Worm (Caenorhabditis elegans) whole organism, L3 larva: Measurements from ENCODE around the gene str-85.

Source experiments
- aly-2 ChIP-seq: fragments of 150-350 bp; optimal IDR thresholded peaks from 2 replicates; lab custom pipeline; 2014; ENCODE audit warnings: missing biosample characterization, missing genetic modification characterization
- ama-1 ChIP-seq: fragments of 150-350 bp; optimal IDR thresholded peaks from 2 replicates; lab custom pipeline; 2018
- ceh-16 ChIP-seq: sonication (generic microtip); optimal IDR thresholded peaks from 2 replicates; lab custom pipeline; 2017; ENCODE audit warnings: missing biosample characterization, missing genetic modification characterization
- ceh-28 ChIP-seq: fragments of 150-350 bp; optimal IDR thresholded peaks from 2 replicates; lab custom pipeline; 2014; ENCODE audit warnings: missing biosample characterization, missing genetic modification reagents, missing genetic modification characterization
- ceh-82 ChIP-seq: fragments of 150-350 bp; optimal IDR thresholded peaks from 2 replicates; lab custom pipeline; 2014; ENCODE audit warnings: missing biosample characterization, missing genetic modification characterization
- ceh-9 ChIP-seq: sonication (generic microtip); optimal IDR thresholded peaks from 2 replicates; lab custom pipeline; 2018; ENCODE audit warnings: missing biosample characterization, missing genetic modification characterization
- daf-12 ChIP-seq: fragments of 150-350 bp; optimal IDR thresholded peaks from 2 replicates; lab custom pipeline; 2014; ENCODE audit warnings: missing biosample characterization, missing genetic modification reagents, missing genetic modification characterization
- egl-27 ChIP-seq: sonication (generic microtip); optimal IDR thresholded peaks from 4 replicates; lab custom pipeline; 2017; ENCODE audit warnings: missing biosample characterization, missing genetic modification reagents, missing genetic modification characterization
- elt-1 ChIP-seq: fragments of 150-350 bp; optimal IDR thresholded peaks from 2 replicates; lab custom pipeline; 2014; ENCODE audit warnings: missing biosample characterization, missing genetic modification characterization
- elt-2 ChIP-seq: sonication (generic microtip); optimal IDR thresholded peaks from 2 replicates; lab custom pipeline; 2016; ENCODE audit warnings: missing genetic modification reagents, mild to moderate bottlenecking, missing genetic modification characterization, missing compliant biosample characterization
- elt-3 ChIP-seq, 3 experiments: fragments of 150-350 bp in 1 of 3; sonication (generic microtip) in 2 of 3; optimal IDR thresholded peaks; 2 replicates in 2 of 3; 4 replicates in 1 of 3; lab custom pipeline; 2014 to 2017; ENCODE audit warnings: missing biosample characterization in 3 of 3, missing genetic modification characterization in 3 of 3
- fkh-10 ChIP-seq: sonication (generic microtip); optimal IDR thresholded peaks from 2 replicates; lab custom pipeline; 2017; ENCODE audit warnings: missing biosample characterization, missing genetic modification reagents, missing genetic modification characterization
- fkh-2 ChIP-seq: fragments of 150-350 bp; optimal IDR thresholded peaks from 2 replicates; lab custom pipeline; 2014; ENCODE audit warnings: missing biosample characterization, missing genetic modification reagents, missing genetic modification characterization
- fos-1 ChIP-seq: fragments of 150-350 bp; optimal IDR thresholded peaks from 2 replicates; lab custom pipeline; 2014; ENCODE audit warnings: missing biosample characterization, missing genetic modification characterization
- hmg-11 ChIP-seq: sonication (generic microtip); optimal IDR thresholded peaks from 2 replicates; lab custom pipeline; 2016; ENCODE audit warnings: missing genetic modification characterization, missing compliant biosample characterization
- jun-1 ChIP-seq: fragments of 150-350 bp; optimal IDR thresholded peaks from 2 replicates; lab custom pipeline; 2014; ENCODE audit warnings: missing biosample characterization, missing genetic modification reagents, missing genetic modification characterization
- lin-39 ChIP-seq: fragments of 150-350 bp; optimal IDR thresholded peaks from 2 replicates; lab custom pipeline; 2018; ENCODE audit warnings: missing biosample characterization, missing genetic modification reagents, missing genetic modification characterization
- lsy-12 ChIP-seq: sonication (generic microtip); optimal IDR thresholded peaks from 2 replicates; lab custom pipeline; 2016; ENCODE audit warnings: mild to moderate bottlenecking, missing genetic modification characterization, missing compliant biosample characterization
- mdl-1 ChIP-seq: fragments of 150-350 bp; optimal IDR thresholded peaks from 2 replicates; lab custom pipeline; 2014; ENCODE audit warnings: missing biosample characterization, missing genetic modification characterization
- nfya-1 ChIP-seq: sonication (generic microtip); optimal IDR thresholded peaks from 2 replicates; lab custom pipeline; 2017; ENCODE audit warnings: missing genetic modification characterization, mild to moderate bottlenecking, missing compliant biosample characterization, antibody characterized with exemption, moderate library complexity; ENCODE audit not compliant: insufficient read depth
- nhr-23 ChIP-seq: fragments of 150-350 bp; optimal IDR thresholded peaks from 2 replicates; lab custom pipeline; 2014; ENCODE audit warnings: missing biosample characterization, missing genetic modification reagents, missing genetic modification characterization
- nhr-25 ChIP-seq: sonication (generic microtip); optimal IDR thresholded peaks from 2 replicates; lab custom pipeline; 2017; ENCODE audit warnings: missing biosample characterization, missing genetic modification characterization
- nhr-67 ChIP-seq: fragments of 150-350 bp; optimal IDR thresholded peaks from 2 replicates; lab custom pipeline; 2014; ENCODE audit warnings: missing biosample characterization, missing genetic modification characterization
- nhr-76 ChIP-seq: fragments of 150-350 bp; sonication (generic microtip); optimal IDR thresholded peaks from 5 replicates; lab custom pipeline; 2014; ENCODE audit warnings: missing biosample characterization, missing genetic modification characterization
- nhr-77 ChIP-seq: fragments of 150-350 bp; optimal IDR thresholded peaks from 2 replicates; lab custom pipeline; 2014; ENCODE audit warnings: missing biosample characterization, missing genetic modification characterization
- pqm-1 ChIP-seq: fragments of 150-350 bp; optimal IDR thresholded peaks from 2 replicates; lab custom pipeline; 2017; ENCODE audit warnings: missing biosample characterization, missing genetic modification characterization, inconsistent platforms
- snpc-4 ChIP-seq: fragments of 150-350 bp; optimal IDR thresholded peaks from 2 replicates; lab custom pipeline; 2014; ENCODE audit warnings: missing biosample characterization, missing genetic modification characterization
- tbx-2 ChIP-seq: sonication (generic microtip); optimal IDR thresholded peaks from 2 replicates; lab custom pipeline; 2016; ENCODE audit warnings: mild to moderate bottlenecking, missing genetic modification characterization, missing compliant biosample characterization
- unc-39 ChIP-seq: sonication (generic microtip); optimal IDR thresholded peaks from 4 replicates; lab custom pipeline; 2017; ENCODE audit warnings: missing biosample characterization, missing genetic modification characterization
- ztf-11 ChIP-seq: fragments of 150-350 bp; optimal IDR thresholded peaks from 2 replicates; lab custom pipeline; 2014; ENCODE audit warnings: missing biosample characterization, missing genetic modification characterization
- ztf-4 ChIP-seq: fragments of 150-350 bp; optimal IDR thresholded peaks from 2 replicates; lab custom pipeline; 2014; ENCODE audit warnings: missing biosample characterization, missing genetic modification characterization

The str-85 gene

DNA sequence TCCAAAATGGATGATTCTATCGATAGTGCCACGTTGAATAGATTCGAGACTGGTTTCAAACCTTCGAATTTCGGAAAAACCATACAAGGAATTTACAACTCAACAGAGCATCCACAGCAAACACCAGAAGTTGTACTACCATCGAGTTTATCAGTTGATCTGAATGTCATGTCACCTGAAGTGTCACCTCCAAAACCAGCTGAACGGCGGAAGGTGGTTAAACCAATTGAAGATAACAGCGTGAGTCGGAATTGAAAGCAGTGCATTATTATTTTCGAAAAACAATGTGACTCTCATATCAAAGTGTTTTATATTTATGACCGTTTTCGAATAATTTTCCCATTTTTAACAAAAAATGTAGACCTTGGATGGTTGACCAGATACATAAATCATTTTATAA is 36.6 kb downstream of the str-85 start:
- TF ChIP-seq egl-27 (no peak), ceh-82 (tag; lab: Kevin White, UChicago) (no peak), ceh-9 (tag; lab: Kevin White, UChicago) (no peak), snpc-4 (tag; lab: Kevin White, UChicago) (no peak), aly-2 (tag; lab: Kevin White, UChicago) (no peak), elt-2 (tag; lab: Kevin White, UChicago) (peak; percentile 82), lsy-12 (tag; lab: Kevin White, UChicago) (no peak), pqm-1 (tag; lab: Kevin White, UChicago) (peak; percentile 66), ama-1 (lab: Kevin White, UChicago) (no peak), fkh-10 (GFP tag; lab: Kevin White, UChicago) (no peak)

DNA sequence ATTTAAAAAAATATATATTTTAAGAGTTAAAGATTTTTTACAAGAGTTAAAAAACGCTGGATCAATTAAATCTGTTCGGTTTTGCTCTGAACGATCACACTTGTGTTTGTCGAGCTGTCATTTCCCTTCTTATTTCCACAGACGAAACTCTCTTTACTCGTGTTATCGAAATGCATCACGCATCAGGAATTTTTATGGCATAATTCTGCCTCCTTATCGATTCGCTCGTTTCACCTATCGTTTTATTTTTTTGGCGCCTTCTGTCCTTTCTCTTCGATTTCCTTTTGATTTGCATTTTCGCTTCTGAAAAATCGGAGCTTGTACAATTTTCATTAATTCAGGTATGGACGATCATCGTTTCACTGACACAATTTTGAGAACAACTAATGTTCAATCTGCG is 37.3 kb downstream of the str-85 start:
- no peak for TF ChIP-seq fkh-2 (tag; lab: Kevin White, UChicago)
- peak; percentile 44 for TF ChIP-seq elt-2 (tag; lab: Kevin White, UChicago)

DNA sequence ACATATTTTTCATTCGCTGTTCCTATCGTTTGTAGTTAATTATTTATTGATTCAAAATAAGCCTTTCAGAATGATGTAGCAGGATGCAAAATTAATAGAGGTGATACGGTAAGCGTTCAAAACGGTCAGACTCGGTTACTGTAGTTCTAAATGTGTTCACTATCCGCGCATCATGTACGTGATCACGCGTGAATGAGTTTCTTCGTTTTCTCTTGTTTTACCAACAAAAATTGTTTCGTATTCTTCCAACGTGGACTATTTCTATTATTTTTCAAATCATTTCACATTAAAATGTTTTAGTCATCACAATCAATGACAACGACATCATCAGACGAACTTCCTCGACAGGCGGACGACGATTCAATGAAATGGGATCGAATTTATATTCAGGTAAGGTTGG is 38.1 kb downstream of the str-85 start, which contains the start of gene gck-1:
Gene gck-1 (plus strand): TSS at position 301 of the 400 bp plus-strand sequence.
- TF ChIP-seq nhr-67 (tag; lab: Kevin White, UChicago) (no peak), nhr-76 (no peak), fkh-10 (GFP tag; lab: Kevin White, UChicago) (no peak), nhr-77 (tag; lab: Kevin White, UChicago) (no peak), elt-2 (tag; lab: Kevin White, UChicago) (no peak), tbx-2 (no peak), elt-1 (tag; lab: Kevin White, UChicago) (no peak), ceh-28 (tag; lab: Kevin White, UChicago) (no peak), ama-1 (lab: Kevin White, UChicago) (no peak)

DNA sequence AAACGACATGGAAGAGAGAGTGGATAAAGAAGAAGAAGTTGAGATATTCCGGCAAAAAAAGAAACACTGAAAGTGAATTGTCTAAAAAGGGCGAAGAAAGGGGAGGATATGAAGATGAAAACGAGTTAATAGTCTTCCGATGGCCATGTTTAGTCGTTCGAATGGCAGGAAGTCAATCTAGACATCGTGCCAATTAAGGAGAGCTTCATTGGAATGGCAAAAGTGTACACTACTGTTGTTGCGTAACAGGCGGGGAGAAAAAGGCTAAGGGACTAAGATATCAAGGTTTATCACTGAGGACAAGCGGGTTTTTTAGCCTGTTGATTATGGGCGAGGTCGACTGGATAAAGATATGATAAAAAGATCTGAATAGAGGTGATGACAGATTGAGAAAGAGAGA is 39.5 kb downstream of the str-85 start:
- TF ChIP-seq jun-1 (tag; lab: Kevin White, UChicago) (no peak), ceh-9 (tag; lab: Kevin White, UChicago) (no peak), elt-1 (tag; lab: Kevin White, UChicago) (no peak), nhr-25 (tag; lab: Kevin White, UChicago) (peak; percentile 12)
- TF ChIP-seq, all 47 proteins: peak for 1

DNA sequence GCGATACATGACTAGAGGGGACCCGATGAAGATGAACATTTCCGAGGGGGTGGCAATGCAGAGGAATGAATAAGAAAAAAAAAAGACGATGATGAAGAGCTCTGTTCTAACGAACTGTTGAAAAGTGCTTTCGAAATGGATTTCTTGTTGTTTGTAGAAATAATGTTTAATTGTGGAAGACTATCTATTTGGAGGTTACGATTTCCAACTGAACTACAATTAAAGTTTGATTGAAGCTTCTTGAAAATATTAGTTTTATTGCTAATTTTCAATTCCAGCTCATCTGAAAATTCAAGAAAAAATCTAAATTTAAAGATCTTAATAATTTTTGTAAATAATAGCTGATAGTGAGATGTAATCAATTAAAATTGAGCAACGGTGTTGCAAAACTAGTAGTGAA is 41.2 kb downstream of the str-85 start:
- TF ChIP-seq aly-2 (tag; lab: Kevin White, UChicago) (no peak), fos-1 (tag; lab: Kevin White, UChicago) (no peak), hmg-11 (no peak), ztf-11 (no peak), elt-3 (tag; optimal IDR thresholded peaks at IDR 0.05; lab: Kevin White, UChicago) (no peak)

DNA sequence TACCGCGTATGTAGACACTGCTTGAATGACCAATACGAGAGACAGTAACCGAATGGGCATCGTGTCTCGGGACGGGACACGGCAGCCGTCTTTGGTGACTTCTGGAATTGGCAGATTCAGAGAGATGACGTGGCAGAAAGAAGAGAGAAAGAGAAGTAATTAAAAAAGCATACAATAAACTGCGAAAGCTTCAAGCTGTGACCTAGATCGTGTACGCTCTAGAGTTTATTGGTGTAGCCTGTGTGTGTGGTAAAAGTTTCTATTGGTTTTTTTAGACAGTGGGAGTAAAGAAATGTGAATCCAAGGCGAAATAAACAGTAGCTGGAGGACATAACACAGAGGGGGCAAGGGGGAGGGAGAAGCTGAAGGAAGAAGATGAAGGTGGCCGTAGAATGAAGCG is 41.7 kb downstream of the str-85 start, which contains the start of gene T19A5.3:
Gene T19A5.3 (minus strand): TSS at position 101 of the 400 bp plus-strand sequence.
- TF ChIP-seq nhr-25 (tag; lab: Kevin White, UChicago): no peak
- no peak for TF ChIP-seq nfya-1
- no peak for TF ChIP-seq hmg-11
- TF ChIP-seq lin-39 (tag; lab: Kevin White, UChicago): no peak
- TF ChIP-seq jun-1 (tag; lab: Kevin White, UChicago): no peak
- TF ChIP-seq lsy-12 (tag; lab: Kevin White, UChicago): no peak
- no peak for TF ChIP-seq ztf-4 (tag; lab: Kevin White, UChicago)
- no peak for TF ChIP-seq unc-39
- no peak for TF ChIP-seq mdl-1
- TF ChIP-seq ceh-16 (tag; lab: Kevin White, UChicago): no peak
- no peak for TF ChIP-seq tbx-2
- no peak for TF ChIP-seq elt-2 (tag; lab: Kevin White, UChicago)

DNA sequence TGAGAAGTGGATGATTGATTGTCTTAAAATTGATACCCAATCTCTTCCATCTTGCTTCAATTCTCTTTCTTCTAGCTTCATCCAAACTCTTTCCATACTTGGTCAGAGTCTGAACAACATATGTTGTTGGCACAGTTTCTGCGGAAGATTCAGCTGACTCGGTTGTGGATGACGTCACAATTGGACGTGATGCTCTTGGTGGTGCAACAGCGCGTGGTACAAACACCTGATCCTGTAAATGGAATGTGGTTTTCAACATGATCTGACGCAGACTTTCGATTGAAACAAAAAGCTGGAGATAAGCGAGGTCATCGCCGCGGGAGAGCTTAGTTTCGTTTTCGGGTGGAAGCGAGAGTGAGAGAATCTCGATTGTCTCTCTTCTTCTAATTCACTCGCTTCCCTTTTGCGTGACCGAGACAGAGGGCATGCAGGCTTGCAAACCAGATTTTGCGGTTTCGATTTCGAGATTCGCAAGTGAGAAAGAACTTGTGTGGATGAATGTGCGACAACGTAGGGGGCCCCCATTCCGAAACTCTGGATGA is 43.1 kb downstream of the str-85 start:
- TF ChIP-seq egl-27 (no peak), hmg-11 (no peak), nhr-23 (tag; lab: Kevin White, UChicago) (peak; percentile 47), daf-12 (tag; lab: Kevin White, UChicago) (no peak)
